Worm (Caenorhabditis elegans): ENCODE results near the gene par-3.

The par-3 gene

ce11 chrIII:5653692-5654105, 10.3 kb upstream of the par-3 start (continued):
- TF ChIP-seq K11D2.4 (GFP tag; IDR thresholded peaks at IDR 0.05): no peak
- TF ChIP-seq ceh-91 (GFP tag; IDR thresholded peaks at IDR 0.05): no peak
- peak; percentile 36 for TF ChIP-seq somi-1 (GFP tag; optimal IDR thresholded peaks at IDR 0.05)
- TF ChIP-seq tlf-1 (GFP tag; optimal IDR thresholded peaks at IDR 0.05): no peak
- TF ChIP-seq efl-1 (GFP tag; optimal IDR thresholded peaks at IDR 0.05): peak; percentile 34
- TF ChIP-seq nfyb-1 (GFP tag; IDR thresholded peaks at IDR 0.05): peak; percentile 55; the same call in 1 of the 2 replicates
- TF ChIP-seq atf-7 (tag; optimal IDR thresholded peaks at IDR 0.05): no peak
- TF ChIP-seq attf-5 (GFP tag; optimal IDR thresholded peaks at IDR 0.05): no peak
- no peak for TF ChIP-seq F10E7.11 (tag; optimal IDR thresholded peaks at IDR 0.05)
- TF ChIP-seq K12H6.12 (tag; optimal IDR thresholded peaks at IDR 0.05): no peak
- no peak for TF ChIP-seq madf-10 (tag; optimal IDR thresholded peaks at IDR 0.05)
- peak; percentile 68 for TF ChIP-seq xnd-1 (tag; optimal IDR thresholded peaks at IDR 0.05)
- no peak for TF ChIP-seq lag-1 (GFP tag; IDR thresholded peaks at IDR 0.05)
- TF ChIP-seq egrh-3 (GFP tag; IDR thresholded peaks at IDR 0.05): no peak
- TF ChIP-seq repo-1 (tag; optimal IDR thresholded peaks at IDR 0.05): peak; percentile 53
- no peak for TF ChIP-seq F57A8.1 (GFP tag; optimal IDR thresholded peaks at IDR 0.05)
- no peak for TF ChIP-seq ama-1 (optimal IDR thresholded peaks at IDR 0.05)
- TF ChIP-seq ama-1 (GFP tag; optimal IDR thresholded peaks at IDR 0.05): no peak
- no peak for TF ChIP-seq F37B4.10 (GFP tag; IDR thresholded peaks at IDR 0.05)
- peak; percentile 30; the same call in 1 of the 2 replicates for TF ChIP-seq ceh-100 (GFP tag; IDR thresholded peaks at IDR 0.05)
- TF ChIP-seq dpff-1 (tag; optimal IDR thresholded peaks at IDR 0.05): no peak
- no peak for TF ChIP-seq cebp-2 (GFP tag; IDR thresholded peaks at IDR 0.05)
- TF ChIP-seq sdz-38 (tag; optimal IDR thresholded peaks at IDR 0.05): no peak
- no peak for TF ChIP-seq aptf-3 (GFP tag; IDR thresholded peaks at IDR 0.05)
- peak in 1 of 2 experiments; percentile 28 for TF ChIP-seq rec-8 (tag; optimal IDR thresholded peaks at IDR 0.05)
- TF ChIP-seq let-607 (tag; optimal IDR thresholded peaks at IDR 0.05): no peak
- no peak for TF ChIP-seq die-1 (tag; optimal IDR thresholded peaks at IDR 0.05)
- TF ChIP-seq lin-54 (GFP tag; optimal IDR thresholded peaks at IDR 0.05): peak; percentile 88
- no peak for TF ChIP-seq ztf-22 (GFP tag; optimal IDR thresholded peaks at IDR 0.05)
- no peak for TF ChIP-seq nhr-90 (tag; optimal IDR thresholded peaks at IDR 0.05)
- TF ChIP-seq sptf-2 (GFP tag; optimal IDR thresholded peaks at IDR 0.05): no peak
- no peak for TF ChIP-seq aptf-2 (GFP tag; conservative IDR thresholded peaks at IDR 0.05)
- TF ChIP-seq F39B2.1 (GFP tag; IDR thresholded peaks at IDR 0.05): no peak
- TF ChIP-seq chd-7 (tag; optimal IDR thresholded peaks at IDR 0.05): no peak
- no peak for TF ChIP-seq hlh-12 (tag; optimal IDR thresholded peaks at IDR 0.05)
- peak; percentile 13 for TF ChIP-seq ceh-27 (GFP tag; optimal IDR thresholded peaks at IDR 0.05)
- no peak for TF ChIP-seq ztf-25 (GFP tag; IDR thresholded peaks at IDR 0.05)
- no peak for TF ChIP-seq zim-3 (tag; optimal IDR thresholded peaks at IDR 0.05)
- no peak for TF ChIP-seq lin-40 (tag; optimal IDR thresholded peaks at IDR 0.05)
- 0 out of 2 replicates have a peak, but pooled peaks have one; percentile 37 for TF ChIP-seq egl-44 (GFP tag; IDR thresholded peaks at IDR 0.05)
- peak; percentile 96 for TF ChIP-seq snpc-4 (GFP tag; optimal IDR thresholded peaks at IDR 0.05)
- TF ChIP-seq snpc-4 (tag; optimal IDR thresholded peaks at IDR 0.05): peak; percentile 94 to 99 (median 98)
- peak; percentile 85; the same call in 1 of the 2 replicates for TF ChIP-seq dox-1 (GFP tag; IDR thresholded peaks at IDR 0.05)
- 0 out of 2 replicates have a peak, but pooled peaks have one; percentile 31 for TF ChIP-seq madf-3 (GFP tag; IDR thresholded peaks at IDR 0.05)
- no peak for TF ChIP-seq C06A6.2 (GFP tag; conservative IDR thresholded peaks at IDR 0.05)
- TF ChIP-seq him-1 (tag; optimal IDR thresholded peaks at IDR 0.05): peak; percentile 95
- TF ChIP-seq hmg-20 (GFP tag; IDR thresholded peaks at IDR 0.05): 0 out of 2 replicates have a peak, but pooled peaks have one; percentile 38
- TF ChIP-seq hlh-26 (GFP tag; conservative IDR thresholded peaks at IDR 0.05): no peak
- TF ChIP-seq let-526 (GFP tag; IDR thresholded peaks at IDR 0.05): no peak
- no peak for TF ChIP-seq lsy-27 (tag; optimal IDR thresholded peaks at IDR 0.05; ENCODE audit: borderline replicate concordance, insufficient read depth)
